Fruit fly (Drosophila melanogaster) whole organism: ENCODE results near the gene klar.

Source experiments
- CG8478 ChIP-seq: fragments of >200 bp; optimal IDR thresholded peaks from 2 replicates; lab custom pipeline; 2018; ENCODE audit warnings: inconsistent platforms
- Dll ChIP-seq: fragments of >200 bp; optimal IDR thresholded peaks from 2 replicates; lab custom pipeline; 2017
- EcR ChIP-seq, 2 experiments: fragments of >200 bp; optimal IDR thresholded peaks; 2 replicates each; lab custom pipeline; 2017; ENCODE audit warnings: missing biosample characterization in 2 of 2, missing genetic modification characterization in 2 of 2, missing genetic modification reagents in 2 of 2
- pan ChIP-seq: fragments of >200 bp; optimal IDR thresholded peaks from 2 replicates; lab custom pipeline; 2017
- psq ChIP-seq: fragments of >200 bp; optimal IDR thresholded peaks from 2 replicates; lab custom pipeline; 2017
- usp ChIP-seq: fragments of >200 bp; optimal IDR thresholded peaks from 2 replicates; lab custom pipeline; 2017; ENCODE audit warnings: missing biosample characterization, missing genetic modification characterization, mixed read lengths

The klar gene

dm6 chr3L:531280-531853 lies 9.0 kb downstream of the klar start:
- TF ChIP-seq EcR (GFP tag; optimal IDR thresholded peaks at IDR 0.05; lab: Kevin White, UChicago) (peak; percentile 22 to 75), Dll (lab: Kevin White, UChicago) (no peak)

dm6 chr3L:530813-531212 lies 9.6 kb downstream of the klar start:
- no peak for TF ChIP-seq psq (lab: Kevin White, UChicago)
- TF ChIP-seq EcR (GFP tag; optimal IDR thresholded peaks at IDR 0.05; lab: Kevin White, UChicago) = no peak
- TF ChIP-seq pan (lab: Kevin White, UChicago) = no peak
- no peak for TF ChIP-seq CG8478 (lab: Kevin White, UChicago)
- TF ChIP-seq usp (GFP tag; lab: Kevin White, UChicago) = no peak
- no peak for TF ChIP-seq Dll (lab: Kevin White, UChicago)

- TF ChIP-seq pan (lab: Kevin White, UChicago) (no peak), usp (GFP tag; lab: Kevin White, UChicago) (no peak), CG8478 (lab: Kevin White, UChicago) (no peak), psq (lab: Kevin White, UChicago) (no peak)
These were observed 12.4 kb downstream of the klar start, which contains the start of gene CG34269 for dm6 chr3L:528037-528436. CG34269 (plus strand) TSS chr3L:528337.

- TF ChIP-seq Dll (lab: Kevin White, UChicago) (no peak), psq (lab: Kevin White, UChicago) (no peak), usp (GFP tag; lab: Kevin White, UChicago) (no peak), pan (lab: Kevin White, UChicago) (no peak), CG8478 (lab: Kevin White, UChicago) (no peak), EcR (GFP tag; optimal IDR thresholded peaks at IDR 0.05; lab: Kevin White, UChicago) (no peak)
These were observed 16.2 kb downstream of the klar start for dm6 chr3L:524246-524645.

- TF ChIP-seq CG8478 (lab: Kevin White, UChicago) (no peak), pan (lab: Kevin White, UChicago) (no peak), psq (lab: Kevin White, UChicago) (no peak), EcR (GFP tag; optimal IDR thresholded peaks at IDR 0.05; lab: Kevin White, UChicago) (no peak), Dll (lab: Kevin White, UChicago) (no peak), usp (GFP tag; lab: Kevin White, UChicago) (no peak)
These were observed 19.8 kb downstream of the klar start for dm6 chr3L:520465-521216.

dm6 chr3L:516948-517599 lies 23.3 kb downstream of the klar start:
- TF ChIP-seq usp (GFP tag; lab: Kevin White, UChicago) (no peak), CG8478 (lab: Kevin White, UChicago) (no peak)

dm6 chr3L:516544-516943 lies 23.9 kb downstream of the klar start:
- TF ChIP-seq Dll (lab: Kevin White, UChicago) = no peak
- no peak for TF ChIP-seq usp (GFP tag; lab: Kevin White, UChicago)
- TF ChIP-seq pan (lab: Kevin White, UChicago) = no peak
- TF ChIP-seq psq (lab: Kevin White, UChicago) = no peak
- no peak for TF ChIP-seq EcR (GFP tag; optimal IDR thresholded peaks at IDR 0.05; lab: Kevin White, UChicago)
- no peak for TF ChIP-seq CG8478 (lab: Kevin White, UChicago)

dm6 chr3L:515614-516013 lies 24.8 kb downstream of the klar start:
- TF ChIP-seq EcR (GFP tag; optimal IDR thresholded peaks at IDR 0.05; lab: Kevin White, UChicago) = no peak
- no peak for TF ChIP-seq pan (lab: Kevin White, UChicago)
- no peak for TF ChIP-seq psq (lab: Kevin White, UChicago)
- TF ChIP-seq Dll (lab: Kevin White, UChicago) = no peak
- no peak for TF ChIP-seq CG8478 (lab: Kevin White, UChicago)
- TF ChIP-seq usp (GFP tag; lab: Kevin White, UChicago) = no peak

dm6 chr3L:513656-514055 lies 26.8 kb downstream of the klar start:
- TF ChIP-seq psq (lab: Kevin White, UChicago) (no peak), EcR (GFP tag; optimal IDR thresholded peaks at IDR 0.05; lab: Kevin White, UChicago) (no peak), CG8478 (lab: Kevin White, UChicago) (no peak), pan (lab: Kevin White, UChicago) (no peak), usp (GFP tag; lab: Kevin White, UChicago) (no peak), Dll (lab: Kevin White, UChicago) (no peak)

dm6 chr3L:511755-512209 lies 28.6 kb downstream of the klar start:
- TF ChIP-seq psq (lab: Kevin White, UChicago) = no peak
- TF ChIP-seq usp (GFP tag; lab: Kevin White, UChicago) = no peak
- TF ChIP-seq pan (lab: Kevin White, UChicago) = no peak
- no peak for TF ChIP-seq CG8478 (lab: Kevin White, UChicago)
- TF ChIP-seq EcR (GFP tag; optimal IDR thresholded peaks at IDR 0.05; lab: Kevin White, UChicago) = no peak
- TF ChIP-seq Dll (lab: Kevin White, UChicago) = no peak

- TF ChIP-seq pan (lab: Kevin White, UChicago) = no peak
- TF ChIP-seq usp (GFP tag; lab: Kevin White, UChicago) = no peak
- TF ChIP-seq EcR (GFP tag; optimal IDR thresholded peaks at IDR 0.05; lab: Kevin White, UChicago) = peak in 1 of 2 experiments; percentile 42
These were observed 29.6 kb downstream of the klar start for dm6 chr3L:510823-511227.
